Fruit fly (Drosophila melanogaster) whole organism, wandering third instar larva: Measurements from ENCODE around the gene CG43980.

Experiments
- Abd-B ChIP-seq: fragments of >200 bp; optimal IDR thresholded peaks from 2 replicates; lab custom pipeline; 2017; ENCODE audit warnings: missing biosample characterization, missing genetic modification characterization
- CG9705 ChIP-seq: fragments of 200-800 bp; sonication (Bioruptor generic); optimal IDR thresholded peaks from 2 replicates; lab custom pipeline; 2018; ENCODE audit warnings: missing biosample characterization, mild to moderate bottlenecking, missing genetic modification characterization
- Dfd ChIP-seq: fragments of >200 bp; optimal IDR thresholded peaks from 2 replicates; lab custom pipeline; 2017; ENCODE audit warnings: missing biosample characterization, missing genetic modification characterization
- Myc ChIP-seq: fragments of >200 bp; optimal IDR thresholded peaks from 2 replicates; lab custom pipeline; 2017
- OdsH ChIP-seq: fragments of 200-800 bp; sonication (Bioruptor generic); optimal IDR thresholded peaks from 2 replicates; lab custom pipeline; 2016; ENCODE audit warnings: missing biosample characterization, mild to moderate bottlenecking, missing genetic modification characterization
- fru ChIP-seq: fragments of 200-800 bp; sonication (Bioruptor generic); optimal IDR thresholded peaks from 3 replicates; lab custom pipeline; 2016; ENCODE audit warnings: missing biosample characterization, mild to moderate bottlenecking, missing genetic modification characterization
- h ChIP-seq: fragments of 200-800 bp; sonication (Bioruptor generic); optimal IDR thresholded peaks from 3 replicates; lab custom pipeline; 2016; ENCODE audit warnings: missing biosample characterization, mild to moderate bottlenecking, missing genetic modification characterization
- pan ChIP-seq: fragments of >200 bp; optimal IDR thresholded peaks from 2 replicates; lab custom pipeline; 2017
- psq ChIP-seq: fragments of 200-800 bp; sonication (Bioruptor generic); optimal IDR thresholded peaks from 3 replicates; lab custom pipeline; 2017; ENCODE audit warnings: missing biosample characterization, mild to moderate bottlenecking, missing genetic modification characterization, moderate library complexity
- sv ChIP-seq: fragments of 200-800 bp; sonication (Bioruptor generic); optimal IDR thresholded peaks from 3 replicates; lab custom pipeline; 2016; ENCODE audit warnings: missing biosample characterization, missing genetic modification characterization

DNA sequence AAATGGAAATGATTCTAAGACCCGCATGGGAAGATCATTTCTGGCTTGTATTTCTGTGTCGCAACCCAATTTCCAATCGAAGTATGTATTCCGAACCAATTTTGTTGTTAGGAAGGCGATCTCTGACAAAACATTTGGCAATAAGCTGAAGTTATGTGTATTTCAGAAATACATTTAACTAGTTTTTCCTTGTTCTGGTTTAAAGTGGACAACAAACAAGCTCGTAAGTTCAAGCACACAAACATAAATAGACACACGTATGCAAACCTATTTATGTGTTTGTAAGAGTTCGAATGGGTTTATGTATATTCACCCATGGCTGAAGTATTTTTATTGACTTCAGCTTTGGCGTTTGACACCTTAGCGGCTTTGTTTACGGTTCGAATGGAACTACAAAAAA, 1.1 kb downstream of the CG43980 start:
- TF ChIP-seq sv (GFP tag; lab: Kevin White, UChicago) (no peak), h (GFP tag; lab: Kevin White, UChicago) (no peak), OdsH (GFP tag; lab: Kevin White, UChicago) (no peak), Dfd (GFP tag; lab: Kevin White, UChicago) (no peak), psq (no peak), fru (no peak), CG9705 (no peak), Abd-B (no peak), pan (lab: Kevin White, UChicago) (no peak), Myc (lab: Kevin White, UChicago) (no peak)
